Worm (Caenorhabditis elegans): ENCODE data around the gene cept-1.

DNA sequence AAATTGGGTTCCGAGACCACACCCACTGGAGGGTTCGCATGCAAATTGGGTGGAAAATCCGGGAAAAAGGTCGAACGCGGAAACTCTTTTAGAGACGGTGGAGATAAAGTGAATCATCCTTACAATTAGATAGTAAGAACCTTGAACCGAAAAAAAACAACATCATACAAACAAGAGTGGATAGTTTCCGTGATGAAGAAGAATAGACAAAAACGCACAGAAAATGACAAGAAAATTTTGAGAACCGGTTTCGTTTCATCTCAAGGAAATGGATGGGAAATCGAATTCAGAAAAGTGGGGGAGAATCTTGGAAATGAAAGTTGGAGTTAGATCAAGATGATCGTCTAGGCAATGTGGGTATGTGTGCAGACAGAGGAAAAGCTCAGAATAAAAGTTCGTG lies 53.5 kb downstream of the cept-1 start:
- TF ChIP-seq ceh-82 (tag; optimal IDR thresholded peaks at IDR 0.05) (no peak), zag-1 (tag; optimal IDR thresholded peaks at IDR 0.05) (no peak), vab-15 (tag; optimal IDR thresholded peaks at IDR 0.05) (no peak), lin-13 (GFP tag; optimal IDR thresholded peaks at IDR 0.05) (no peak), lin-15B (tag; optimal IDR thresholded peaks at IDR 0.05) (no peak), lin-39 (tag; optimal IDR thresholded peaks at IDR 0.05) (no peak), nhr-77 (tag; optimal IDR thresholded peaks at IDR 0.05) (no peak), unc-98 (GFP tag; IDR thresholded peaks at IDR 0.05) (no peak)

Measured in whole organism, L1 larva.